Fruit fly (Drosophila melanogaster): ENCODE data around the gene CG4558.
A peak's percentile ranks its signal among the peaks of the same experiment; 100 is the strongest.

Gene CG4558

DNA sequence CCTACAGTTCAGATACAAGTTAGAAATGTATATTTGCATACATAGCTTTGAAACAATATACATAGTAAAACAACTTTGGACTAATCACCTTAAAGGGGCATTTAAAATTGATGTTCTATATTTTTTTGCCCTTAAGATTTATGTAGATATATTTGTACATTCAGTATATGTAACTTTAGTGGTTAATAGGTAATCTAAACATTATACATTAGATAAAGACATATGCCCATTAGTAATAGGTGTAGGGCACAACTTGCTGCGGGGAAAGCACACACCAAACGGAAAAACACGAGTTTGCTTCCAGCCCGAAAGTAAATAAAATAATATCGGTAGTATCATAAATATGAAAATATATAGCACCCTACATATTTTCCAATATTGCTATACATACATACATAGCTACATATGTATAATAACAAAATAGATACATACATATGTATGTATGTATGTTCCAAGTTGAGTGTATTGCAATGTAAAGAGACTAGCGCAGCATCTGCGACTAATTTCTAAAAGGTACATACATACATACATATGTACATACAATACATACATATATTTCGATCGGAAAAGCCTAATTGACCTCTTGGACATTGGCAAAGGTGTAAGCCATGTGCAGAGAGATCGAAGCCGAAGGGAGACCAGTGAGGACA, 13.8 kb downstream of the CG4558 start, which contains the start of gene CG43736 (continued):
- TF ChIP-seq ftz-f1 (GFP tag; optimal IDR thresholded peaks at IDR 0.05) (peak; percentile 20), ac (GFP tag; optimal IDR thresholded peaks at IDR 0.05) (peak; percentile 76), cas (GFP tag; IDR thresholded peaks at IDR 0.05) (peak; percentile 69), cad (GFP tag; optimal IDR thresholded peaks at IDR 0.05) (no peak), pnt (GFP tag; optimal IDR thresholded peaks at IDR 0.05) (peak; percentile 90), E2f2 (GFP tag; IDR thresholded peaks at IDR 0.05) (peak; percentile 57; the same call in 1 of the 2 replicates), CG16863 (GFP tag; optimal IDR thresholded peaks at IDR 0.05) (peak; percentile 91), onecut (GFP tag; IDR thresholded peaks at IDR 0.05) (peak; percentile 84), nau (GFP tag; optimal IDR thresholded peaks at IDR 0.05) (peak; percentile 95), br (optimal IDR thresholded peaks at IDR 0.05) (no peak), cwo (GFP tag; optimal IDR thresholded peaks at IDR 0.05) (peak; percentile 93), D19B (GFP tag; optimal IDR thresholded peaks at IDR 0.05) (peak; percentile 92), CG12071 (GFP tag; optimal IDR thresholded peaks at IDR 0.05) (peak; percentile 95), psq (GFP tag; optimal IDR thresholded peaks at IDR 0.05) (no peak), Aef1 (GFP tag; IDR thresholded peaks at IDR 0.05) (peak; percentile 87), CG14710 (tag; optimal IDR thresholded peaks at IDR 0.05) (peak; percentile 96), HLH54F (GFP tag; optimal IDR thresholded peaks at IDR 0.05) (peak; percentile 92), Rfx (GFP tag; IDR thresholded peaks at IDR 0.05) (peak; percentile 92), ro (GFP tag; IDR thresholded peaks at IDR 0.05) (peak; percentile 52; the same call in 1 of the 2 replicates), HLH4C (GFP tag; IDR thresholded peaks at IDR 0.05; ENCODE audit: partially characterized antibody) (no peak), CG31224 (GFP tag; IDR thresholded peaks at IDR 0.05) (peak; percentile 80), corto (GFP tag; optimal IDR thresholded peaks at IDR 0.05) (peak; percentile 55), gsb-n (tag; optimal IDR thresholded peaks at IDR 0.05) (peak; percentile 89), CG42726 (GFP tag; IDR thresholded peaks at IDR 0.05; ENCODE audit: partially characterized antibody) (no peak), CG17361 (GFP tag; IDR thresholded peaks at IDR 0.05) (peak; percentile 99), CG17186 (GFP tag; optimal IDR thresholded peaks at IDR 0.05) (peak; percentile 82), ken (GFP tag; IDR thresholded peaks at IDR 0.05) (peak; percentile 84), Ravus (GFP tag; IDR thresholded peaks at IDR 0.05) (peak; percentile 67), CG3281 (GFP tag; optimal IDR thresholded peaks at IDR 0.05) (peak; percentile 97), CG5245 (GFP tag; optimal IDR thresholded peaks at IDR 0.05) (peak; percentile 85), bcd (GFP tag; optimal IDR thresholded peaks at IDR 0.05) (peak; percentile 95), CG8478 (optimal IDR thresholded peaks at IDR 0.05) (no peak), slou (GFP tag; optimal IDR thresholded peaks at IDR 0.05) (peak; percentile 87), Xbp1 (GFP tag; optimal IDR thresholded peaks at IDR 0.05) (peak; percentile 95), crc (GFP tag; optimal IDR thresholded peaks at IDR 0.05) (peak; percentile 88), yki (optimal IDR thresholded peaks at IDR 0.05) (no peak), Antp (GFP tag; optimal IDR thresholded peaks at IDR 0.05) (peak; percentile 88), CG9876 (GFP tag; optimal IDR thresholded peaks at IDR 0.05) (peak; percentile 87), Lhr (GFP tag; optimal IDR thresholded peaks at IDR 0.05) (peak; percentile 84), CG9817 (tag; optimal IDR thresholded peaks at IDR 0.05) (peak; percentile 96), CG13287 (GFP tag; IDR thresholded peaks at IDR 0.05; ENCODE audit: partially characterized antibody) (no peak), hkb (optimal IDR thresholded peaks at IDR 0.05) (no peak), hkb (GFP tag; IDR thresholded peaks at IDR 0.05) (peak; percentile 87), Oaz (GFP tag; IDR thresholded peaks at IDR 0.05) (peak; percentile 83), Hsf (GFP tag; optimal IDR thresholded peaks at IDR 0.05) (peak; percentile 94), disco-r (GFP tag; optimal IDR thresholded peaks at IDR 0.05) (peak; percentile 87), bab2 (GFP tag; optimal IDR thresholded peaks at IDR 0.05) (peak; percentile 93), Atf-2 (GFP tag; optimal IDR thresholded peaks at IDR 0.05) (peak; percentile 93), inv (GFP tag; IDR thresholded peaks at IDR 0.05; ENCODE audit: partially characterized antibody) (no peak), Nf-YB (GFP tag; optimal IDR thresholded peaks at IDR 0.05) (peak; percentile 84), Sin3A (optimal IDR thresholded peaks at IDR 0.05) (no peak), CG6791 (GFP tag; IDR thresholded peaks at IDR 0.05; ENCODE audit: partially characterized antibody) (no peak)

Data from whole organism, embryonic.